Worm (Caenorhabditis elegans) whole organism, L4/young adult: ENCODE measurements around the gene F01F1.11.

Experiments
- W03F9.2 ChIP-seq: fragments of 150-350 bp; optimal IDR thresholded peaks from 2 replicates; lab custom pipeline; 2014; ENCODE audit warnings: missing biosample characterization, missing genetic modification characterization
- dao-5 ChIP-seq: sonication (generic microtip); optimal IDR thresholded peaks from 2 replicates; lab custom pipeline; 2016; ENCODE audit warnings: missing genotype, missing genetic modification characterization, moderate library complexity, missing compliant biosample characterization
- him-1 ChIP-seq: sonication (generic microtip); optimal IDR thresholded peaks from 2 replicates; lab custom pipeline; 2016; ENCODE audit warnings: missing genotype, missing genetic modification reagents, missing genetic modification characterization, missing compliant biosample characterization

F01F1.11 gene

ce11 chrIII:5840815-5841573 is 30.7 kb downstream of the F01F1.11 start:
- TF ChIP-seq W03F9.2 (tag; lab: Kevin White, UChicago) (no peak), him-1 (tag; lab: Kevin White, UChicago) (no peak), dao-5 (no peak)

- TF ChIP-seq W03F9.2 (tag; lab: Kevin White, UChicago) (no peak), dao-5 (no peak), him-1 (tag; lab: Kevin White, UChicago) (no peak)
These were observed 31.4 kb downstream of the F01F1.11 start for ce11 chrIII:5840277-5840676.

- TF ChIP-seq dao-5, result no peak
- TF ChIP-seq him-1 (tag; lab: Kevin White, UChicago), result no peak
- TF ChIP-seq W03F9.2 (tag; lab: Kevin White, UChicago), result no peak
These were observed 32.1 kb downstream of the F01F1.11 start for ce11 chrIII:5839598-5839997.

- TF ChIP-seq dao-5, result no peak
- TF ChIP-seq him-1 (tag; lab: Kevin White, UChicago), result no peak
- TF ChIP-seq W03F9.2 (tag; lab: Kevin White, UChicago), result no peak
These were observed 32.5 kb downstream of the F01F1.11 start for ce11 chrIII:5839147-5839546.

DNA sequence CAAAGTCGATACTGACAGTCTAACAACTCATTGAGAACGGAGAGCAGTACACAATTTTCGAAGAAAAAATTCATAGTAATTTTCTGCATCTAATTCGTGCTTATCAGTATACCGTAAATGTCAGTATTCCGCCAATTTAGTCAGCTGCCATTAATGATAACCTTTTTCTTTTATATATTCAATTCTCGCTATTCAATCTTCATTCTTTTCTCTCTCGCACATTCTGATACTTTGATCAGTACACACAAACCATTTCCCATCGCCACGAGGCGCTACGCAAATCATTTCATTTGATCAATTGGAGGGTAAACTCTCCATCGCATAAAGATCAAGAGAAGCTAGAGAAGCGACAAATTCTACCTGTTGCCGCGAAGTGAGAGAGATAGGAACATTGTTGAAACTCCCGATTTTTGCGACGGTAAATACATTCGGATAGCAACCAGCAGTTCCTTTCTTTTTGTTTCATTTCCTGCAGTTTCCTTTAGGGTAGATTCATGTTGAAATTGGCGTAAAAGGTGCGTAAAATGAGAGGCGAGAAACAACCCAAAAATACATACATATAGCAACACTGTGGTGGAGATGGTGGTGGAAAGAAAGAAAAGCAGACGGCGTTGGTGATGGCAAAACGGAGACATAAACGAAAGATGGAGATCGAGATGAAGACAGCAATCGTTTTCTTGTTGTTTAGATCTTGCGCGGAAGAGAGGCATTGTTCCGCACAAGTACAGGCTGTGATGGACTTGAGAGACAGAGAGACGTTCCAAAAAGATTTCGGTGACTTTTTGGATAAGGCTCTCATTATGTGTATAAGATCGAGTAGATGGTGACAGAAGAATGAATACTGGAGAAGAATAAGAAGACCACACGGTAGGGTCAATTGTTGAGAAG is 33.3 kb downstream of the F01F1.11 start:
- TF ChIP-seq him-1 (tag; lab: Kevin White, UChicago), result no peak

DNA sequence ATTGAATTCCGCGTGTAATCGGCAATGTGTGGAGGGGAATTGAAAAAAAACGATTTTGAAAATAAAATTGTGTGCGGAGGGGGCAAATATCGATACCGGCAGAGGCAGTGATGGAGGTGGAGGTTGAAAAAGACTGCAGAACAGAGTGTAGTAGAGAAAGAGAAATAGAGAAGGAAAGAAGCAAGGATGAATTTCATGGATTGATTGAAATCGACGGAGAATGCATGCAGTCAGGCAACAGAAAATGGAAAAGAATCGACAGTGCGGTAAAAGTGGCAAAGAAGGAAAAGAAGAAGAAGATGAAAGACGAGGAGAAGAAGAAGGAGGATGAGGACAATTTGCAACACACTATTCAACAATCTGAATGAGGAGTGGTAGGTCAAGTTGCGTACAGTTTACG is 34.9 kb downstream of the F01F1.11 start, which contains the start of gene W04D12.1:
TSS of gene W04D12.1 (plus strand) at position 111 of the 400 bp plus-strand sequence.
- TF ChIP-seq him-1 (tag; lab: Kevin White, UChicago), result no peak
- TF ChIP-seq W03F9.2 (tag; lab: Kevin White, UChicago), result no peak
- no peak for TF ChIP-seq dao-5

DNA sequence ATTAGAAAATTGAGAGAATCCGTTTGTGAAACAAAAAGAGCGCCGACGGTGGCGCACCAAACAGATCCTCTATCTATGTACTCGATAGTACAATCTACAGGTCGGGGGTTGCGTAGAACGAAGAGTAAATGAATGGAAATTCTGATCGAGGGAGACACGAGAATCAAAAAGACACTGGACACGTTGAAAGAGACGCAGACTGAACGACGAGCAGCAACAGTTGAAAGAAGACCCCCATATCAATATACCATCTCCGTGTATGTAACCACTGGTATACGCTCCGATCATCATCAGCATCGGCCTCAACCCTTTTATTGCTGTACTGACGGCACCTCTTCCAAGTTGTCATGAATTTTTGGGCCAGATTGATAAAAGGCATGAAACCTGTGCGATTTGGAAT is 35.4 kb downstream of the F01F1.11 start:
- TF ChIP-seq dao-5 (no peak), W03F9.2 (tag; lab: Kevin White, UChicago) (no peak), him-1 (tag; lab: Kevin White, UChicago) (no peak)

DNA sequence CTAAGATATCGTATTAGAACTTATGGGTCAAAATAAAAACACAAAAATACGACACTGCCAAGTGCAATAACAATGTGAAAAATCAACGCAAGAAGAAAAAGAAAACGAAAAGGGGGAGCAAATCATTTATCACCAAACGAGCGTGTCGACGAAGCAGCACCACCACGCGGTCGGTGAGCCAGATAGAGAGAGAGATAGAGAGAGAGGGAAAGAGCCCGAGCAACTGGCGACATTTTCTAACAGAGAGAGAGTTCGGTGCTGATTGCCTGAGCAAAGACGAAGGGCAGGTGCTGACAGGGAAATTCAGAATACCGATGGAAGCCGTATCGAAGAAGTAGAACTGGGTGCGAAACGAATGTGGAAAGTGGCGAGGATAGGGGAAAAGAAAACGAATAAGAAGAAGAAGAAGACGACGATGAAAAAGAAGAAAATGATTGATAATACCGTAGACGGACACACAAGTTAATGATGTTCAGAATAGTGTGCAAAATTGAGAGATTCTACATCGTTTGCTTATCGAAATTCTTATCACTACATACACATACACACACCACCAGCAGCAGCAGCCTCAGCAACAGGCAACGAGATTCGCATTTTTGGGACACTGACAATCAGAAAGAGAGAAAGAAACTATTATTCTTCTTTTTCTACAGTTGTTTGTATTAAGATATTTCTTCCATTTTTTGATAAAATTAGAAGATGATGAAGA is 36.4 kb downstream of the F01F1.11 start:
- no peak for TF ChIP-seq him-1 (tag; lab: Kevin White, UChicago)
- no peak for TF ChIP-seq W03F9.2 (tag; lab: Kevin White, UChicago)
- no peak for TF ChIP-seq dao-5

DNA sequence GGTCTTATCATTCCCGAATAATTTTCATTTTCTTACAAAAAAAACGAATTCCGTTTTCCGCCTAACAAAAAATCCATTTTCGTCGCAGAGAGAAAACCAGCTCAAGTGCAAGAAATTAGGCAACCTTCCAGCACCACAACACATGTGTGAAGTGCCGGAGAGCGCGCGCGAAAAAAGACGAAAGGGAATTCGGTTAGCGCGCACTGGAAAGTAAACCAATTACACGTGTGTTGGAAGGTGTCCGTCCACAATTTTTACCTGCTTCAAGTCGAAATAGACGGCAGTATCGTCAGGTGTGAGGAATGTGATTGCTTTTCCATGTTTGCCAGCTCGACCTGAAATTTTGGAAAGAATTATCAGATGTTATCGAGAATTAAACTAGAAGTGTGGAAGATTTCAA is 37.0 kb downstream of the F01F1.11 start:
- TF ChIP-seq him-1 (tag; lab: Kevin White, UChicago) (no peak), dao-5 (no peak), W03F9.2 (tag; lab: Kevin White, UChicago) (no peak)

- TF ChIP-seq W03F9.2 (tag; lab: Kevin White, UChicago) (no peak), him-1 (tag; lab: Kevin White, UChicago) (no peak), dao-5 (no peak)
These were observed 37.6 kb downstream of the F01F1.11 start, which contains the start of gene R12B2.6 for ce11 chrIII:5834053-5834452. R12B2.6 (minus strand) TSS chrIII:5834153.

DNA sequence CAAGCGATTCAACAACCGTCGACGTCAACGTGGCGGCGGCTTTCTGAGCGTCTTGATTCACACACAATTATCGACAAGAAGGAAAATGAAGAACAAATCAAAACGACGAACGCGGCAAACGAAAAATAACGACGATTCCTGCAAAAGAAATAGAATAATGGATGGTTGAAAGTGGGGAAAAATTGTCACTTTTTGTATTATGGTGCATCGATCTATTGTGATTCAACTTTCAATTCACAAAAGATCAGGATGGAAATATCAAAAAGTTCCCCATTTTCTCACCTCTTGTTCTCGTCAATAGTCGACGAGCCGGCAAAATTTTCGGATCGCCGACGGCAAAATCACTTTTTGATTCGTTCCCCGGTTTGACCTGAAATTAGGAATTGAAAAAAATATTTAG is 38.3 kb downstream of the F01F1.11 start, which contains the start of the genes R12B2.13 and mdt-15:
TSS of gene R12B2.13 (minus strand) at position 101 of the 400 bp plus-strand sequence.
TSS of gene mdt-15 (minus strand) at position 376 of the 400 bp plus-strand sequence.
- TF ChIP-seq him-1 (tag; lab: Kevin White, UChicago), result no peak
- no peak for TF ChIP-seq W03F9.2 (tag; lab: Kevin White, UChicago)
- no peak for TF ChIP-seq dao-5

ce11 chrIII:5832442-5832841 is 39.2 kb downstream of the F01F1.11 start:
- no peak for TF ChIP-seq him-1 (tag; lab: Kevin White, UChicago)
- no peak for TF ChIP-seq dao-5
- no peak for TF ChIP-seq W03F9.2 (tag; lab: Kevin White, UChicago)

- TF ChIP-seq him-1 (tag; lab: Kevin White, UChicago), result no peak
- no peak for TF ChIP-seq dao-5
- TF ChIP-seq W03F9.2 (tag; lab: Kevin White, UChicago), result no peak
These were observed 43.6 kb downstream of the F01F1.11 start for ce11 chrIII:5828065-5828464.
